Worm (Caenorhabditis elegans) whole organism, L4/young adult: Measurements from ENCODE around the gene nuc-1.

ENCODE experiments used
- W03F9.2 ChIP-seq: fragments of 150-350 bp; optimal IDR thresholded peaks from 2 replicates; lab custom pipeline; 2014; ENCODE audit warnings: missing biosample characterization, missing genetic modification characterization
- dao-5 ChIP-seq: sonication (generic microtip); optimal IDR thresholded peaks from 2 replicates; lab custom pipeline; 2016; ENCODE audit warnings: missing genotype, missing genetic modification characterization, moderate library complexity, missing compliant biosample characterization
- him-1 ChIP-seq: sonication (generic microtip); optimal IDR thresholded peaks from 2 replicates; lab custom pipeline; 2016; ENCODE audit warnings: missing genotype, missing genetic modification reagents, missing genetic modification characterization, missing compliant biosample characterization

DNA sequence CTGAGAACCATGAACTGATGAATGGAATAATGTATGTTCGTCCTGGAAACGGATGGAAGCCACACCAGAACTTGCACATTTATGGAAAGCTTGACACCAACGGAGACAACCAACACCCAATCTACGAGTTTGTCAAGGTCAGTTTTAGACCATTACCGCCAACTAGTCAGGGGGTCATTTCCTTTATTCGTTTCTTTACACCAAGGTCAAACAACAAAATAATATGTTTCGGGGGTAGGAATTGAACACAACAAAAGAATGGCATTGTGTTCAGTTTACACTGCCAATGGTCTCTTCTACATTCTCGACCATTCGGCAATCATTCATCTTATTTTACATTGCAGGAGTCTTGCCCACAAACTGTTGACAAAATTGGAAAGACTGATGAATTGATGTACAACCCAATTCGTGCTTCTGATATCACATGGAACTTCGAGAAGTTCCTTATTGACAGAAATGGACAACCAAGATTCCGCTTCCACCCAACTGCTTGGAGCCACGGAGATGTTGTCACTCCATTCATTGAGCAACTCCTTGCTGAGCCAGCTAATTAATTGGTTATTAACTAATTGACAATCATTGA is 46.0 kb downstream of the nuc-1 start:
- TF ChIP-seq him-1 (tag; lab: Kevin White, UChicago) (no peak), W03F9.2 (no peak), dao-5 (tag; lab: Kevin White, UChicago) (no peak)
